Fruit fly (Drosophila melanogaster) whole organism, embryonic: Measurements from ENCODE around the gene smash.

Experiments
- Aef1 ChIP-seq: fragments of 200-800 bp; sonication (Bioruptor generic); IDR thresholded peaks from 3 replicates; pipeline ENCODE4 v1.3.6; 2022; ENCODE audit warnings: missing biosample characterization, missing genetic modification characterization
- Awh ChIP-seq: fragments of 200-800 bp; sonication (Bioruptor generic); IDR thresholded peaks from 2 replicates; pipeline ENCODE4, ENCODE4 v1.3.6; 2022; ENCODE audit warnings: missing biosample characterization, missing genetic modification characterization
- Bgb ChIP-seq: fragments of 200-800 bp; sonication (Bioruptor generic); IDR thresholded peaks from 2 replicates; pipeline ENCODE4 v1.3.6; 2022; ENCODE audit warnings: missing biosample characterization, missing genetic modification characterization; ENCODE audit not compliant: partially characterized antibody
- CG10267 ChIP-seq: fragments of 200-800 bp; sonication (Bioruptor generic); optimal IDR thresholded peaks from 2 replicates; lab custom pipeline; 2018; ENCODE audit warnings: missing biosample characterization, mild to moderate bottlenecking, missing genetic modification characterization, moderate library complexity
- CG10274 ChIP-seq: fragments of 200-800 bp; sonication (Bioruptor generic); optimal IDR thresholded peaks from 3 replicates; lab custom pipeline; 2017; ENCODE audit warnings: missing biosample characterization, mild to moderate bottlenecking, missing genetic modification characterization
- CG11247 ChIP-seq: fragments of 200-800 bp; sonication (Bioruptor generic); IDR thresholded peaks from 2 replicates; pipeline ENCODE4 v1.3.6; 2022; ENCODE audit warnings: missing biosample characterization, missing genetic modification characterization
- CG12219 ChIP-seq: fragments of 200-800 bp; sonication (Bioruptor generic); optimal IDR thresholded peaks from 3 replicates; lab custom pipeline; 2018; ENCODE audit warnings: missing biosample characterization, mild to moderate bottlenecking, missing genetic modification characterization
- CG12659 ChIP-seq: fragments of 200-800 bp; sonication (Bioruptor generic); optimal IDR thresholded peaks from 3 replicates; lab custom pipeline; 2017; ENCODE audit warnings: mild to moderate bottlenecking, missing biosample characterization, missing genetic modification reagents, missing genetic modification characterization
- CG13775 ChIP-seq: fragments of 200-800 bp; sonication (Bioruptor generic); optimal IDR thresholded peaks from 3 replicates; lab custom pipeline; 2017; ENCODE audit warnings: missing biosample characterization, mild to moderate bottlenecking, missing genetic modification characterization
- CG14710 ChIP-seq: fragments of 200-800 bp; sonication (Bioruptor generic); optimal IDR thresholded peaks from 3 replicates; lab custom pipeline; 2019; ENCODE audit warnings: missing biosample characterization, mild to moderate bottlenecking, missing genetic modification characterization, moderate library complexity
- CG15514 ChIP-seq: fragments of 200-800 bp; sonication (Bioruptor generic); optimal IDR thresholded peaks from 3 replicates; lab custom pipeline; 2017; ENCODE audit warnings: missing biosample characterization, missing genetic modification characterization, mild to moderate bottlenecking, moderate library complexity, missing genetic modification reagents
- CG16815 ChIP-seq: fragments of 200-800 bp; sonication (Bioruptor generic); optimal IDR thresholded peaks from 3 replicates; lab custom pipeline; 2017; ENCODE audit warnings: missing biosample characterization, mild to moderate bottlenecking, missing genetic modification characterization
- CG17186 ChIP-seq: fragments of 200-800 bp; sonication (Bioruptor generic); optimal IDR thresholded peaks from 3 replicates; lab custom pipeline; 2017; ENCODE audit warnings: missing biosample characterization, missing genetic modification reagents, missing genetic modification characterization
- CG18476 ChIP-seq: fragments of 200-800 bp; sonication (Bioruptor generic); optimal IDR thresholded peaks from 2 replicates; lab custom pipeline; 2016; ENCODE audit warnings: missing biosample characterization, mild to moderate bottlenecking, missing genetic modification characterization
- CG18764 ChIP-seq: fragments of 200-800 bp; sonication (Bioruptor generic); optimal IDR thresholded peaks from 3 replicates; lab custom pipeline; 2016; ENCODE audit warnings: missing biosample characterization, missing genetic modification characterization
- CG4360 ChIP-seq: fragments of 200-800 bp; sonication (Bioruptor generic); IDR thresholded peaks from 2 replicates; pipeline ENCODE4 v1.3.6; 2022; ENCODE audit warnings: missing biosample characterization, missing genetic modification characterization
- CG4617 ChIP-seq: fragments of 200-800 bp; sonication (Bioruptor generic); optimal IDR thresholded peaks from 3 replicates; lab custom pipeline; 2016; ENCODE audit warnings: missing biosample characterization, missing genetic modification characterization, borderline replicate concordance
- CG5953 ChIP-seq: fragments of 200-800 bp; sonication (Bioruptor generic); IDR thresholded peaks from 2 replicates; pipeline ENCODE4 v1.3.6; 2022; ENCODE audit warnings: missing biosample characterization, missing genetic modification characterization
- CG6791 ChIP-seq: fragments of 200-800 bp; sonication (Bioruptor generic); IDR thresholded peaks from 3 replicates; pipeline ENCODE4 v1.3.6; 2022; ENCODE audit warnings: missing biosample characterization, missing genetic modification characterization; ENCODE audit not compliant: partially characterized antibody
- CG7271 ChIP-seq: fragments of 200-800 bp; sonication (Bioruptor generic); optimal IDR thresholded peaks from 2 replicates; lab custom pipeline; 2018; ENCODE audit warnings: missing biosample characterization, mild to moderate bottlenecking, missing genetic modification characterization, moderate library complexity
- CG7786 ChIP-seq: fragments of 200-800 bp; sonication (Bioruptor generic); optimal IDR thresholded peaks from 2 replicates; lab custom pipeline; 2016; ENCODE audit warnings: missing biosample characterization, missing genetic modification characterization
- CG7839 ChIP-seq: fragments of 200-800 bp; sonication (Bioruptor generic); optimal IDR thresholded peaks from 3 replicates; lab custom pipeline; 2018; ENCODE audit warnings: missing biosample characterization, mild to moderate bottlenecking, missing genetic modification characterization, moderate library complexity
- CG8089 ChIP-seq: fragments of 200-800 bp; sonication (Bioruptor generic); optimal IDR thresholded peaks from 3 replicates; lab custom pipeline; 2016; ENCODE audit warnings: missing biosample characterization, missing genetic modification characterization
- CG8944 ChIP-seq: fragments of 200-800 bp; sonication (Bioruptor generic); optimal IDR thresholded peaks from 3 replicates; lab custom pipeline; 2016; ENCODE audit warnings: missing biosample characterization, missing genetic modification characterization
- CG9727 ChIP-seq: fragments of 200-800 bp; sonication (Bioruptor generic); optimal IDR thresholded peaks from 3 replicates; lab custom pipeline; 2017; ENCODE audit warnings: missing biosample characterization, mild to moderate bottlenecking, missing genetic modification characterization
- CG9876 ChIP-seq: fragments of 200-800 bp; sonication (Bioruptor generic); optimal IDR thresholded peaks from 2 replicates; lab custom pipeline; 2016; ENCODE audit warnings: missing biosample characterization, missing genetic modification characterization
- CTCF ChIP-seq: fragments of 200-800 bp; sonication (Bioruptor generic); optimal IDR thresholded peaks from 2 replicates; lab custom pipeline; 2017; ENCODE audit warnings: missing biosample characterization, mild to moderate bottlenecking, missing genetic modification characterization, moderate library complexity
- CoRest ChIP-seq: fragments of 200-800 bp; sonication (Bioruptor generic); optimal IDR thresholded peaks from 3 replicates; lab custom pipeline; 2018; ENCODE audit warnings: missing biosample characterization, mild to moderate bottlenecking, missing genetic modification characterization, moderate library complexity
- Elba2 ChIP-seq: fragments of 200-800 bp; sonication (Bioruptor generic); optimal IDR thresholded peaks from 3 replicates; lab custom pipeline; 2016; ENCODE audit warnings: missing biosample characterization, missing genetic modification characterization
- Fer1 ChIP-seq: fragments of 200-800 bp; sonication (Bioruptor generic); optimal IDR thresholded peaks from 2 replicates; lab custom pipeline; 2017; ENCODE audit warnings: missing biosample characterization, mild to moderate bottlenecking, missing genetic modification characterization
- Fer2 ChIP-seq: fragments of 200-800 bp; sonication (Bioruptor generic); optimal IDR thresholded peaks from 2 replicates; lab custom pipeline; 2018; ENCODE audit warnings: missing biosample characterization, mild to moderate bottlenecking, missing genetic modification characterization, moderate library complexity
- H2.0 ChIP-seq: fragments of 200-800 bp; sonication (Bioruptor generic); IDR thresholded peaks from 2 replicates; pipeline ENCODE4 v1.3.6; 2022; ENCODE audit warnings: missing biosample characterization, missing genetic modification characterization
- HHEX ChIP-seq: fragments of 200-800 bp; sonication (Bioruptor generic); optimal IDR thresholded peaks from 3 replicates; lab custom pipeline; 2017; ENCODE audit warnings: missing biosample characterization, mild to moderate bottlenecking, missing genetic modification characterization, missing genetic modification reagents
- MBD-R2 ChIP-seq: fragments of 200-800 bp; sonication (Bioruptor generic); IDR thresholded peaks from 2 replicates; pipeline ENCODE4 v1.3.6; 2022; ENCODE audit warnings: missing biosample characterization, missing genetic modification characterization
- NK7.1 ChIP-seq: fragments of 200-800 bp; sonication (Bioruptor generic); optimal IDR thresholded peaks from 3 replicates; lab custom pipeline; 2016; ENCODE audit warnings: missing biosample characterization, missing genetic modification characterization
- Ptx1 ChIP-seq: fragments of 200-800 bp; sonication (Bioruptor generic); IDR thresholded peaks from 2 replicates; pipeline ENCODE4 v1.3.6; 2022; ENCODE audit warnings: missing biosample characterization, missing genetic modification characterization
- Rfx ChIP-seq: fragments of 200-800 bp; sonication (Bioruptor generic); IDR thresholded peaks from 2 replicates; pipeline ENCODE4 v1.3.6; 2022; ENCODE audit warnings: missing biosample characterization, missing genetic modification characterization
- ac ChIP-seq: fragments of 200-800 bp; sonication (Bioruptor generic); optimal IDR thresholded peaks from 3 replicates; lab custom pipeline; 2017; ENCODE audit warnings: missing biosample characterization, mild to moderate bottlenecking, missing genetic modification characterization
- ato ChIP-seq: fragments of 200-800 bp; sonication (Bioruptor generic); IDR thresholded peaks from 2 replicates; pipeline ENCODE4 v1.3.6; 2022; ENCODE audit warnings: missing biosample characterization, missing genetic modification characterization; ENCODE audit not compliant: partially characterized antibody
- bcd ChIP-seq: fragments of 200-800 bp; sonication (Bioruptor generic); optimal IDR thresholded peaks from 2 replicates; lab custom pipeline; 2017; ENCODE audit warnings: missing biosample characterization, mild to moderate bottlenecking, missing genetic modification characterization
- ci ChIP-seq: fragments of 200-800 bp; sonication (Bioruptor generic); IDR thresholded peaks from 3 replicates; pipeline ENCODE4 v1.3.6; 2022; ENCODE audit warnings: missing biosample characterization, missing genetic modification characterization
- dmrt11E ChIP-seq: fragments of 200-800 bp; sonication (Bioruptor generic); optimal IDR thresholded peaks from 3 replicates; lab custom pipeline; 2018; ENCODE audit warnings: missing biosample characterization, mild to moderate bottlenecking, missing genetic modification characterization, moderate library complexity
- en ChIP-seq: fragments of 200-800 bp; sonication (Bioruptor generic); optimal IDR thresholded peaks from 2 replicates; lab custom pipeline; 2016; ENCODE audit warnings: missing biosample characterization, missing genetic modification characterization
- inv ChIP-seq: fragments of 200-800 bp; sonication (Bioruptor generic); IDR thresholded peaks from 2 replicates; pipeline ENCODE4 v1.3.6; 2022; ENCODE audit warnings: missing biosample characterization, missing genetic modification characterization; ENCODE audit not compliant: partially characterized antibody
- kah ChIP-seq: fragments of 200-800 bp; sonication (Bioruptor generic); optimal IDR thresholded peaks from 2 replicates; lab custom pipeline; 2018; ENCODE audit warnings: missing biosample characterization, mild to moderate bottlenecking, missing genetic modification characterization
- lov ChIP-seq, 2 experiments: fragments of 200-800 bp in 1 of 2; fragments of >200 bp in 1 of 2; sonication (Bioruptor generic) in 1 of 2; IDR thresholded peaks in 1 of 2; optimal IDR thresholded peaks in 1 of 2; 2 replicates in 1 of 2; 3 replicates in 1 of 2; pipeline versions ENCODE4 v1.3.6 to Lab custom; 2017 to 2022; ENCODE audit warnings: missing biosample characterization in 1 of 2, missing genetic modification characterization in 1 of 2
- nmo ChIP-seq: fragments of 200-800 bp; sonication (Bioruptor generic); optimal IDR thresholded peaks from 2 replicates; lab custom pipeline; 2018; ENCODE audit warnings: missing biosample characterization, mild to moderate bottlenecking, missing genetic modification characterization, moderate library complexity
- pnt ChIP-seq: fragments of 200-800 bp; sonication (Bioruptor generic); optimal IDR thresholded peaks from 3 replicates; lab custom pipeline; 2016; ENCODE audit warnings: missing biosample characterization, missing genetic modification characterization
- tap ChIP-seq: fragments of 200-800 bp; optimal IDR thresholded peaks from 3 replicates; lab custom pipeline; 2019; ENCODE audit warnings: missing biosample characterization, mild to moderate bottlenecking, missing genetic modification characterization, moderate library complexity
- usp ChIP-seq: fragments of >200 bp; optimal IDR thresholded peaks from 2 replicates; lab custom pipeline; 2017; ENCODE audit warnings: missing biosample characterization, missing genetic modification characterization

smash gene

DNA sequence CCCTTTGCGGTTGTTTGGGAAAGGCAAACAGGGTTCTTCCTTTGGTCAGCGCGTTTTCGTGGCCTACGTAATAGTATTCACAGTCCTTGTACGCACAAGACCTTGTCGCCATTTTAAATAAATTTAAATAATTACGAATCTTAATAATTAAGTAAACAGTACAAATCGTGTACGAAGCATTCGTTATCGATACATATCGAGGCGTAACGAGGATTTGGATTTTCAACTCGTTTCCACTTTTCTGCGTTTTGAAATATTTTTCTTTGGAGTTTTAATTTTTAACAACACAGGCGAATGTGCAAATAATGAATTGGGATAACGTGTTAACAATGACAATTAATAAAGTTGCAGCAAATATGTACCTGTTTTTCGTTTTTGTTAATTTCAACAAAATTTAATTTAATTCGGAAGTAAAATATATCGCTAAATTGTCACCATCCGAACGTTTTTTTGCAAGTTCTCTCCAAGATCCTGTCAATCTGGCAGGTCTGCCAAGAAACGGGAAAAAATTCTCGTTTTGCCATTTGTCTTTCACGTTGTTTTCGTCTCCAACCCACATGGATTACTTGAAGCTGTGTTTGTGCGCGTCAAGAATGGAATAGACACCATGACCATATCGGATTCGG is 13.8 kb upstream of the smash start, which contains the start of the genes Dlip2 and rpk (continued):
- TF ChIP-seq HHEX (GFP tag; lab: Kevin White, UChicago) (no peak), H2.0 (no peak), CG9876 (GFP tag; lab: Kevin White, UChicago) (no peak), pnt (GFP tag; lab: Kevin White, UChicago) (no peak), Elba2 (no peak), CG4360 (GFP tag; lab: Robert Waterston, UW) (no peak), ac (GFP tag; lab: Kevin White, UChicago) (no peak), Ptx1 (GFP tag; lab: Robert Waterston, UW) (no peak), Fer1 (GFP tag; lab: Kevin White, UChicago) (no peak), NK7.1 (no peak), CG4617 (GFP tag; lab: Kevin White, UChicago) (peak; percentile 38), CG8944 (no peak), CoRest (tag; lab: Kevin White, UChicago) (peak; percentile 31), CG6791 (peak; percentile 89), CG18764 (GFP tag; lab: Kevin White, UChicago) (no peak), CG13775 (GFP tag; lab: Kevin White, UChicago) (no peak), bcd (no peak), CG7271 (tag; lab: Kevin White, UChicago) (no peak), lov (optimal IDR thresholded peaks at IDR 0.05; lab: Kevin White, UChicago) (no peak), lov (GFP tag; IDR thresholded peaks at IDR 0.05; lab: Robert Waterston, UW) (no peak), Rfx (GFP tag; lab: Robert Waterston, UW) (0 out of 2 replicates have a peak, but pooled peaks have one; percentile 18), CTCF (GFP tag; lab: Kevin White, UChicago) (no peak), en (GFP tag; lab: Kevin White, UChicago) (no peak), inv (GFP tag; lab: Robert Waterston, UW) (peak; percentile 79), ci (GFP tag; lab: Robert Waterston, UW) (no peak), CG17186 (no peak), CG12659 (GFP tag; lab: Kevin White, UChicago) (peak; percentile 12), Awh (GFP tag; lab: Robert Waterston, UW) (no peak), CG16815 (GFP tag; lab: Kevin White, UChicago) (no peak), CG7839 (no peak), CG8089 (GFP tag; lab: Kevin White, UChicago) (no peak), CG5953 (GFP tag; lab: Robert Waterston, UW) (no peak), Aef1 (GFP tag; lab: Robert Waterston, UW) (no peak), CG15514 (GFP tag; lab: Kevin White, UChicago) (peak; percentile 19), nmo (peak; percentile 45), ato (GFP tag; lab: Robert Waterston, UW) (peak; percentile 89), dmrt11E (tag; lab: Kevin White, UChicago) (no peak), MBD-R2 (GFP tag; lab: Robert Waterston, UW) (peak; percentile 71), CG14710 (tag; lab: Kevin White, UChicago) (peak; percentile 42), CG18476 (GFP tag; lab: Kevin White, UChicago) (no peak), tap (no peak), CG11247 (GFP tag; lab: Robert Waterston, UW) (no peak), kah (no peak), CG9727 (GFP tag; lab: Kevin White, UChicago) (no peak), CG10274 (no peak), Bgb (GFP tag; lab: Robert Waterston, UW) (peak; percentile 92), CG12219 (no peak), Fer2 (tag; lab: Kevin White, UChicago) (no peak), CG7786 (GFP tag; lab: Kevin White, UChicago) (no peak), usp (GFP tag; lab: Kevin White, UChicago) (no peak), CG10267 (tag; lab: Kevin White, UChicago) (peak; percentile 30)
